Fruit fly (Drosophila melanogaster) S2 (cell line): ENCODE results near the gene Sld5.

Experiments used
- CG8478 ChIP-seq: fragments of >200 bp; optimal IDR thresholded peaks from 2 replicates; lab custom pipeline; 2018
- CTCF ChIP-seq, 2 experiments: fragments of >200 bp; optimal IDR thresholded peaks; 2 replicates each; lab custom pipeline; 2018

dm6 chr3R:26058066-26058465 is 1.7 kb upstream of the Sld5 start, which contains the start of the genes PIG-P and Tcs6:
- TF ChIP-seq CG8478 (lab: Kevin White, UChicago) = no peak
- TF ChIP-seq CTCF (optimal IDR thresholded peaks at IDR 0.05; lab: Kevin White, UChicago) = no peak
